Fruit fly (Drosophila melanogaster): Measurements from ENCODE around the gene CG3939.

CG3939 gene

dm6 chrX:3205887-3206794, 31.3 kb downstream of the CG3939 start (continued):
- TF ChIP-seq HHEX (GFP tag; optimal IDR thresholded peaks at IDR 0.05), result peak; percentile 52
- TF ChIP-seq p53 (GFP tag; optimal IDR thresholded peaks at IDR 0.05), result no peak
- TF ChIP-seq B-H1 (GFP tag; IDR thresholded peaks at IDR 0.05), result peak; percentile 62
- TF ChIP-seq trem (tag; optimal IDR thresholded peaks at IDR 0.05), result no peak
- TF ChIP-seq CG9609 (GFP tag; optimal IDR thresholded peaks at IDR 0.05), result peak; percentile 60
- TF ChIP-seq CG17829 (tag; optimal IDR thresholded peaks at IDR 0.05), result no peak
- no peak for TF ChIP-seq Sin3A (optimal IDR thresholded peaks at IDR 0.05)
- peak; percentile 77 for TF ChIP-seq CG32772 (GFP tag; IDR thresholded peaks at IDR 0.05)
- TF ChIP-seq odd (GFP tag; optimal IDR thresholded peaks at IDR 0.05), result peak; percentile 31
- TF ChIP-seq lmd (GFP tag; IDR thresholded peaks at IDR 0.05), result peak; percentile 75
- 0 out of 2 replicates have a peak, but pooled peaks have one; percentile 50 for TF ChIP-seq ro (GFP tag; IDR thresholded peaks at IDR 0.05)
- TF ChIP-seq Hr51 (GFP tag; optimal IDR thresholded peaks at IDR 0.05), result peak; percentile 52 to 66
- TF ChIP-seq BtbVII (GFP tag; optimal IDR thresholded peaks at IDR 0.05), result peak; percentile 76
- TF ChIP-seq CG13424 (tag; optimal IDR thresholded peaks at IDR 0.05), result peak; percentile 64
- no peak for TF ChIP-seq CG10267 (tag; optimal IDR thresholded peaks at IDR 0.05)
- TF ChIP-seq ac (GFP tag; optimal IDR thresholded peaks at IDR 0.05), result no peak
- TF ChIP-seq CG11695 (GFP tag; IDR thresholded peaks at IDR 0.05), result peak; percentile 78
- TF ChIP-seq ato (GFP tag; IDR thresholded peaks at IDR 0.05; ENCODE audit: partially characterized antibody), result no peak
- 0 out of 2 replicates have a peak, but pooled peaks have one; percentile 29 for TF ChIP-seq cas (GFP tag; IDR thresholded peaks at IDR 0.05)
- TF ChIP-seq Nf-YA (GFP tag; IDR thresholded peaks at IDR 0.05), result peak; percentile 54; the same call in 1 of the 2 replicates
- TF ChIP-seq CG4282 (GFP tag; optimal IDR thresholded peaks at IDR 0.05), result peak; percentile 18
- peak; percentile 81 for TF ChIP-seq CG17328 (GFP tag; IDR thresholded peaks at IDR 0.05)
- TF ChIP-seq CG6272 (GFP tag; IDR thresholded peaks at IDR 0.05), result peak; percentile 36; the same call in 1 of the 2 replicates
- TF ChIP-seq hbn (GFP tag; IDR thresholded peaks at IDR 0.05; ENCODE audit: partially characterized antibody), result no peak
- peak; percentile 38 for TF ChIP-seq CG17568 (GFP tag; optimal IDR thresholded peaks at IDR 0.05)
- peak; percentile 16 to 50 for TF ChIP-seq chif (GFP tag; optimal IDR thresholded peaks at IDR 0.05)
- peak; percentile 51 for TF ChIP-seq CG1647 (GFP tag; optimal IDR thresholded peaks at IDR 0.05)
- peak; percentile 58 for TF ChIP-seq CG18619 (GFP tag; optimal IDR thresholded peaks at IDR 0.05)
- no peak for TF ChIP-seq HLHmδ (GFP tag; optimal IDR thresholded peaks at IDR 0.05)
- TF ChIP-seq wor (GFP tag; IDR thresholded peaks at IDR 0.05), result peak; percentile 36; the same call in 1 of the 2 replicates
- TF ChIP-seq Fer2 (tag; optimal IDR thresholded peaks at IDR 0.05), result no peak
- peak; percentile 43 for TF ChIP-seq sisA (GFP tag; IDR thresholded peaks at IDR 0.05)
- peak; percentile 55 for TF ChIP-seq sqz (GFP tag; optimal IDR thresholded peaks at IDR 0.05)
- TF ChIP-seq chn (GFP tag; optimal IDR thresholded peaks at IDR 0.05), result peak; percentile 47
- peak; percentile 21; the same call in 1 of the 2 replicates for TF ChIP-seq CG10959 (GFP tag; IDR thresholded peaks at IDR 0.05)
- TF ChIP-seq Doc3 (GFP tag; IDR thresholded peaks at IDR 0.05; ENCODE audit: partially characterized antibody), result no peak
- peak; percentile 65 for TF ChIP-seq CG3281 (GFP tag; optimal IDR thresholded peaks at IDR 0.05)
- TF ChIP-seq Optix (GFP tag; IDR thresholded peaks at IDR 0.05), result peak; percentile 72
- no peak for TF ChIP-seq Kr (GFP tag; optimal IDR thresholded peaks at IDR 0.05)
- peak; percentile 51 for TF ChIP-seq H2.0 (GFP tag; IDR thresholded peaks at IDR 0.05)
- TF ChIP-seq aop (GFP tag; IDR thresholded peaks at IDR 0.05), result no peak
- peak; percentile 78 for TF ChIP-seq CG6689 (GFP tag; IDR thresholded peaks at IDR 0.05)
- peak; percentile 90 for TF ChIP-seq Fer1 (GFP tag; optimal IDR thresholded peaks at IDR 0.05)
- peak; percentile 8 for TF ChIP-seq CG31365 (tag; optimal IDR thresholded peaks at IDR 0.05)
- TF ChIP-seq CG15601 (tag; optimal IDR thresholded peaks at IDR 0.05), result peak; percentile 5
- TF ChIP-seq Trl (optimal IDR thresholded peaks at IDR 0.05), result peak in 1 of 2 experiments; percentile 3
- peak; percentile 81 for TF ChIP-seq Trl (GFP tag; optimal IDR thresholded peaks at IDR 0.05)
- 0 out of 2 replicates have a peak, but pooled peaks have one; percentile 46 for TF ChIP-seq toy (GFP tag; IDR thresholded peaks at IDR 0.05)
- TF ChIP-seq br (optimal IDR thresholded peaks at IDR 0.05), result no peak
